Fruit fly (Drosophila melanogaster): ENCODE data around the gene NP15.6.

NP15.6 gene

DNA sequence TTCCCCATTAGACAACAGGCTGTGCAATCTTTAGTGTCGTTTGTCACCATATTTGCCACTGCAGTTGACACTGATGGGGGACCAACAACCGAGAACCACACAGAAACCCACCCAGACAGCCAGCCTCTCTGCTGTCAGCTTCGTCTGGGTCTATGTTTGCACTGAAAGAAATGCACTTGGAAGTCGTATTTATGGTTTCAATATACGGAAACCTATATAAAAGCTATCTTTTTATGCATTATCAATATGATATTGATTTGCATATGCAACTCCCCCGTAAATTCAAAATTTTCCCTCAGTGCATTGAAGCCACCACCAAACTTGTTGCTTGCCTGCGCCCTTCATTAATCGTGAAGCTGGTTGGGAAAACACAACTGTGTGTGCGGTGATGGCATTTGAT lies 47.0 kb downstream of the NP15.6 start (continued):
- TF ChIP-seq CG9727 (GFP tag; optimal IDR thresholded peaks at IDR 0.05) (no peak), ttk (GFP tag; IDR thresholded peaks at IDR 0.05) (peak; percentile 37; the same call in 1 of the 2 replicates), CG6765 (GFP tag; optimal IDR thresholded peaks at IDR 0.05) (no peak), CG1647 (GFP tag; optimal IDR thresholded peaks at IDR 0.05) (no peak), Atf6 (GFP tag; IDR thresholded peaks at IDR 0.05) (no peak), dysf (GFP tag; IDR thresholded peaks at IDR 0.05) (peak; percentile 21; the same call in 1 of the 3 replicates), Atf-2 (GFP tag; optimal IDR thresholded peaks at IDR 0.05) (no peak), CG1603 (tag; optimal IDR thresholded peaks at IDR 0.05) (peak; percentile 37), hkb (optimal IDR thresholded peaks at IDR 0.05) (no peak), hkb (GFP tag; IDR thresholded peaks at IDR 0.05) (peak; percentile 62; the same call in 1 of the 2 replicates), Atf3 (GFP tag; optimal IDR thresholded peaks at IDR 0.05) (no peak), Hr39 (optimal IDR thresholded peaks at IDR 0.05) (no peak), H15 (GFP tag; IDR thresholded peaks at IDR 0.05) (peak; percentile 42; the same call in 1 of the 3 replicates), hb (GFP tag; IDR thresholded peaks at IDR 0.05; ENCODE audit: partially characterized antibody) (no peak), slbo (GFP tag; IDR thresholded peaks at IDR 0.05) (peak; percentile 31; the same call in 1 of the 2 replicates), Med (GFP tag) (peak; percentile 80), gsb-n (tag; optimal IDR thresholded peaks at IDR 0.05) (no peak), seq (GFP tag; IDR thresholded peaks at IDR 0.05) (0 out of 2 replicates have a peak, but pooled peaks have one; percentile 20), CG15073 (GFP tag; optimal IDR thresholded peaks at IDR 0.05) (no peak), CG4854 (GFP tag; optimal IDR thresholded peaks at IDR 0.05) (no peak), CG2875 (GFP tag; optimal IDR thresholded peaks at IDR 0.05) (no peak), CG2712 (tag; optimal IDR thresholded peaks at IDR 0.05) (peak; percentile 47), dmrt99B (tag; optimal IDR thresholded peaks at IDR 0.05) (peak; percentile 3), ranshi (GFP tag; IDR thresholded peaks at IDR 0.05) (peak; percentile 34; the same call in 1 of the 2 replicates), CG9932 (GFP tag; IDR thresholded peaks at IDR 0.05) (no peak), usp (GFP tag; optimal IDR thresholded peaks at IDR 0.05) (no peak), Antp (GFP tag; optimal IDR thresholded peaks at IDR 0.05) (no peak), CG17328 (GFP tag; IDR thresholded peaks at IDR 0.05) (peak; percentile 64), BEAF-32 (GFP tag; optimal IDR thresholded peaks at IDR 0.05) (no peak), CG14710 (tag; optimal IDR thresholded peaks at IDR 0.05) (peak; percentile 10), prd (optimal IDR thresholded peaks at IDR 0.05) (no peak), prd (GFP tag; IDR thresholded peaks at IDR 0.05) (peak; percentile 49; the same call in 1 of the 3 replicates), fd102C (GFP tag; optimal IDR thresholded peaks at IDR 0.05) (no peak), CG31365 (tag; optimal IDR thresholded peaks at IDR 0.05) (no peak), dmrt11E (tag; optimal IDR thresholded peaks at IDR 0.05) (peak; percentile 18), z (GFP tag; IDR thresholded peaks at IDR 0.05) (no peak), ind (GFP tag; optimal IDR thresholded peaks at IDR 0.05) (no peak), Hey (tag; optimal IDR thresholded peaks at IDR 0.05) (no peak), CG6683 (GFP tag; optimal IDR thresholded peaks at IDR 0.05) (no peak), CG1832 (GFP tag; optimal IDR thresholded peaks at IDR 0.05) (no peak), esg (GFP tag; conservative IDR thresholded peaks at IDR 0.05) (0 out of 2 replicates have a peak, but pooled peaks have one; percentile 25), CG11504 (tag; optimal IDR thresholded peaks at IDR 0.05) (peak; percentile 10), Dad (GFP tag; optimal IDR thresholded peaks at IDR 0.05) (no peak), CG2202 (tag; optimal IDR thresholded peaks at IDR 0.05) (no peak), Awh (GFP tag; IDR thresholded peaks at IDR 0.05) (peak; percentile 38; the same call in 1 of the 2 replicates), pita (GFP tag; optimal IDR thresholded peaks at IDR 0.05) (no peak), row (GFP tag; IDR thresholded peaks at IDR 0.05) (peak; percentile 21; the same call in 1 of the 3 replicates), en (GFP tag; optimal IDR thresholded peaks at IDR 0.05) (no peak), ci (GFP tag; IDR thresholded peaks at IDR 0.05) (0 out of 3 replicates have a peak, but pooled peaks have one; percentile 12), CG9215 (GFP tag; IDR thresholded peaks at IDR 0.05) (no peak), Aef1 (GFP tag; IDR thresholded peaks at IDR 0.05) (no peak), Ets65A (GFP tag) (peak; percentile 70), CG7357 (GFP tag; IDR thresholded peaks at IDR 0.05) (no peak)

All from whole organism, embryonic.